Fruit fly (Drosophila melanogaster) whole organism, embryonic: ENCODE measurements around the gene MED28.

Source experiments
- CG9797 ChIP-seq: fragments of 200-800 bp; sonication (Bioruptor generic); optimal IDR thresholded peaks from 3 replicates; lab custom pipeline; 2018; ENCODE audit warnings: missing biosample characterization, mild to moderate bottlenecking, missing genetic modification characterization
- HLH4C ChIP-seq: fragments of 200-800 bp; sonication (Bioruptor generic); IDR thresholded peaks from 3 replicates; pipeline ENCODE4 v1.3.6; 2022; ENCODE audit warnings: missing biosample characterization, missing genetic modification characterization; ENCODE audit not compliant: partially characterized antibody
- sisA ChIP-seq: fragments of 200-800 bp; sonication (Bioruptor generic); IDR thresholded peaks from 2 replicates; pipeline ENCODE4 v1.3.6; 2022; ENCODE audit warnings: missing biosample characterization, missing genetic modification characterization

DNA sequence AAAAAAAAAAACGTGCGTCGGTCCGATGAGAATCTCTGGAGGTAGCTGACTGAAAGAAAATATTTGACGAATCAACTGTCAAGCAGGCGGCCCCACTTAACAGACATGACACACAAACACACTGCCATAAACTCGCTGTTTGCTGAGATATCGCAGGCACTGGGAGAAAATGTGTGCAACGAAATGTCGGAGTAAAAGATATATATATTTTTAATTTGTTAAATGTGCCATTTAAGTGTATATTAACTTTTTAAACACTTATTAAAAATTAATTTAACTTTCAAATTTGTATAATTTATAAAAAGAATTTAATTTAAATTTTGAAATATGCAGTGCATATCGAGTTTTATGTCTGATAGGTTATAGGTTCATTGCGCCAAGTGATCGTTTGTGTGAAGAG, 12.3 kb downstream of the MED28 start:
- TF ChIP-seq HLH4C (no peak), CG9797 (GFP tag; lab: Kevin White, UChicago) (peak; percentile 16), sisA (GFP tag; lab: Robert Waterston, UW) (peak; percentile 53)
